Fruit fly (Drosophila melanogaster) whole organism, embryonic: Measurements from ENCODE around the gene Hph.

Source experiments
- BEAF-32 ChIP-seq: fragments of 200-800 bp; sonication (Bioruptor generic); optimal IDR thresholded peaks from 3 replicates; lab custom pipeline; 2017; ENCODE audit warnings: missing biosample characterization, missing genetic modification characterization, mild to moderate bottlenecking, moderate library complexity, missing genetic modification reagents
- CG11695 ChIP-seq: fragments of 200-800 bp; sonication (Bioruptor generic); IDR thresholded peaks from 3 replicates; pipeline ENCODE4 v1.3.6; 2022; ENCODE audit warnings: missing biosample characterization, missing genetic modification characterization
- CG12391 ChIP-seq: fragments of 200-800 bp; sonication (Bioruptor generic); optimal IDR thresholded peaks from 3 replicates; lab custom pipeline; 2018; ENCODE audit warnings: missing biosample characterization, mild to moderate bottlenecking, missing genetic modification characterization, moderate library complexity
- CG13287 ChIP-seq: fragments of 200-800 bp; sonication (Bioruptor generic); IDR thresholded peaks from 2 replicates; pipeline ENCODE4 v1.3.6; 2022; ENCODE audit warnings: missing biosample characterization, missing genetic modification characterization; ENCODE audit not compliant: partially characterized antibody
- CG13624 ChIP-seq: fragments of 200-800 bp; sonication (Bioruptor generic); optimal IDR thresholded peaks from 2 replicates; lab custom pipeline; 2016; ENCODE audit warnings: missing biosample characterization, missing genetic modification characterization
- CG15269 ChIP-seq: fragments of 200-800 bp; sonication (Bioruptor generic); optimal IDR thresholded peaks from 2 replicates; lab custom pipeline; 2018; ENCODE audit warnings: missing biosample characterization, mild to moderate bottlenecking, missing genetic modification characterization, moderate library complexity
- CG15479 ChIP-seq: fragments of 200-800 bp; sonication (Bioruptor generic); optimal IDR thresholded peaks from 3 replicates; lab custom pipeline; 2019; ENCODE audit warnings: missing biosample characterization, mild to moderate bottlenecking, missing genetic modification characterization, moderate library complexity
- CG16779 ChIP-seq: fragments of 200-800 bp; sonication (Bioruptor generic); IDR thresholded peaks from 2 replicates; pipeline ENCODE4 v1.3.6; 2022; ENCODE audit warnings: missing biosample characterization, missing genetic modification characterization
- CG17359 ChIP-seq: fragments of 200-800 bp; sonication (Bioruptor generic); optimal IDR thresholded peaks from 3 replicates; lab custom pipeline; 2018; ENCODE audit warnings: missing biosample characterization, mild to moderate bottlenecking, missing genetic modification characterization, moderate library complexity
- CG17361 ChIP-seq: fragments of 200-800 bp; sonication (Bioruptor generic); IDR thresholded peaks from 3 replicates; pipeline ENCODE4 v1.3.6; 2022; ENCODE audit warnings: missing biosample characterization, missing genetic modification characterization
- CG17568 ChIP-seq: fragments of 200-800 bp; sonication (Bioruptor generic); optimal IDR thresholded peaks from 2 replicates; lab custom pipeline; 2018; ENCODE audit warnings: missing biosample characterization, mild to moderate bottlenecking, missing genetic modification characterization, moderate library complexity
- CG2120 ChIP-seq: fragments of 200-800 bp; sonication (Bioruptor generic); optimal IDR thresholded peaks from 3 replicates; lab custom pipeline; 2016; ENCODE audit warnings: missing biosample characterization, missing genetic modification characterization
- CG2199 ChIP-seq: fragments of 200-800 bp; sonication (Bioruptor generic); IDR thresholded peaks from 3 replicates; pipeline ENCODE4 v1.3.6; 2022; ENCODE audit warnings: missing biosample characterization, missing genetic modification characterization
- CG2712 ChIP-seq: fragments of 200-800 bp; optimal IDR thresholded peaks from 3 replicates; lab custom pipeline; 2019; ENCODE audit warnings: missing biosample characterization, mild to moderate bottlenecking, missing genetic modification characterization, moderate library complexity
- CG31388 ChIP-seq: fragments of 200-800 bp; sonication (Bioruptor generic); optimal IDR thresholded peaks from 2 replicates; lab custom pipeline; 2016; ENCODE audit warnings: missing biosample characterization, missing genetic modification characterization
- CG31441 ChIP-seq: fragments of 200-800 bp; sonication (Bioruptor generic); IDR thresholded peaks from 2 replicates; pipeline ENCODE4 v1.3.6; 2022; ENCODE audit warnings: missing biosample characterization, missing genetic modification characterization
- CG6765 ChIP-seq: fragments of 200-800 bp; sonication (Bioruptor generic); optimal IDR thresholded peaks from 3 replicates; lab custom pipeline; 2017; ENCODE audit warnings: missing biosample characterization, mild to moderate bottlenecking, missing genetic modification characterization
- CG7357 ChIP-seq: fragments of 200-800 bp; sonication (Bioruptor generic); IDR thresholded peaks from 3 replicates; pipeline ENCODE4 v1.3.6; 2022; ENCODE audit warnings: missing biosample characterization, missing genetic modification characterization
- CG8765 ChIP-seq: fragments of 200-800 bp; sonication (Bioruptor generic); IDR thresholded peaks from 2 replicates; pipeline ENCODE4 v1.3.6; 2022; ENCODE audit warnings: missing biosample characterization, missing genetic modification characterization
- CG9437 ChIP-seq: fragments of 200-800 bp; sonication (Bioruptor generic); optimal IDR thresholded peaks from 2 replicates; lab custom pipeline; 2018; ENCODE audit warnings: missing biosample characterization, mild to moderate bottlenecking, missing genetic modification characterization
- Chrac-16 ChIP-seq: fragments of 200-800 bp; sonication (Bioruptor generic); optimal IDR thresholded peaks from 3 replicates; lab custom pipeline; 2016; ENCODE audit warnings: missing biosample characterization, missing genetic modification characterization
- D19A ChIP-seq: fragments of 200-800 bp; optimal IDR thresholded peaks from 3 replicates; lab custom pipeline; 2019; ENCODE audit warnings: missing biosample characterization, mild to moderate bottlenecking, missing genetic modification characterization, moderate library complexity
- Dp ChIP-seq: fragments of 200-800 bp; sonication (Bioruptor generic); optimal IDR thresholded peaks from 2 replicates; lab custom pipeline; 2018; ENCODE audit warnings: missing biosample characterization, mild to moderate bottlenecking, missing genetic modification characterization, moderate library complexity
- Ets97D ChIP-seq: fragments of 200-800 bp; sonication (Bioruptor generic); optimal IDR thresholded peaks from 3 replicates; lab custom pipeline; 2016; ENCODE audit warnings: missing biosample characterization, missing genetic modification characterization
- Fer3 ChIP-seq: fragments of 200-800 bp; sonication (Bioruptor generic); optimal IDR thresholded peaks from 2 replicates; lab custom pipeline; 2018; ENCODE audit warnings: missing biosample characterization, mild to moderate bottlenecking, missing genetic modification characterization, moderate library complexity
- Hr39 ChIP-seq: fragments of >200 bp; optimal IDR thresholded peaks from 2 replicates; lab custom pipeline; 2017
- Lim3 ChIP-seq: fragments of 200-800 bp; sonication (Bioruptor generic); IDR thresholded peaks from 2 replicates; pipeline ENCODE4 v1.3.6; 2022; ENCODE audit warnings: missing biosample characterization, missing genetic modification characterization
- Max ChIP-seq: fragments of 200-800 bp; sonication (Bioruptor generic); optimal IDR thresholded peaks from 2 replicates; lab custom pipeline; 2016; ENCODE audit warnings: missing biosample characterization, mild to moderate bottlenecking, missing genetic modification characterization
- Mes4 ChIP-seq: fragments of 200-800 bp; sonication (Bioruptor generic); optimal IDR thresholded peaks from 2 replicates; lab custom pipeline; 2016; ENCODE audit warnings: missing biosample characterization, missing genetic modification characterization
- NC2β ChIP-seq: fragments of 200-800 bp; sonication (Bioruptor generic); optimal IDR thresholded peaks from 2 replicates; lab custom pipeline; 2016; ENCODE audit warnings: missing biosample characterization, missing genetic modification characterization
- Oli ChIP-seq: fragments of 200-800 bp; sonication (Bioruptor generic); optimal IDR thresholded peaks from 2 replicates; lab custom pipeline; 2018; ENCODE audit warnings: missing biosample characterization, mild to moderate bottlenecking, missing genetic modification characterization, moderate library complexity
- Ravus ChIP-seq: fragments of 200-800 bp; sonication (Bioruptor generic); IDR thresholded peaks from 2 replicates; pipeline ENCODE4 v1.3.6; 2022; ENCODE audit warnings: missing biosample characterization, missing genetic modification characterization
- Tbp ChIP-seq: fragments of >200 bp; optimal IDR thresholded peaks from 2 replicates; lab custom pipeline; 2018; ENCODE audit warnings: missing biosample characterization, missing genetic modification characterization
- cad ChIP-seq: fragments of >200 bp; optimal IDR thresholded peaks from 2 replicates; lab custom pipeline; 2017; ENCODE audit warnings: missing biosample characterization, missing genetic modification characterization
- da ChIP-seq: fragments of 200-800 bp; sonication (Bioruptor generic); optimal IDR thresholded peaks from 2 replicates; lab custom pipeline; 2016; ENCODE audit warnings: missing biosample characterization, missing genetic modification characterization
- dmrt99B ChIP-seq: fragments of 200-800 bp; sonication (Bioruptor generic); optimal IDR thresholded peaks from 2 replicates; lab custom pipeline; 2018; ENCODE audit warnings: missing biosample characterization, mild to moderate bottlenecking, missing genetic modification characterization, moderate library complexity
- en ChIP-seq: fragments of 200-800 bp; sonication (Bioruptor generic); optimal IDR thresholded peaks from 2 replicates; lab custom pipeline; 2016; ENCODE audit warnings: missing biosample characterization, missing genetic modification characterization
- esg ChIP-seq: fragments of 200-800 bp; sonication (Bioruptor generic); conservative IDR thresholded peaks from 2 replicates; pipeline ENCODE4 v1.3.6; 2022; ENCODE audit warnings: missing biosample characterization, missing genetic modification characterization
- fd102C ChIP-seq: fragments of 200-800 bp; sonication (Bioruptor generic); optimal IDR thresholded peaks from 2 replicates; lab custom pipeline; 2018; ENCODE audit warnings: missing biosample characterization, mild to moderate bottlenecking, missing genetic modification characterization, moderate library complexity
- fru ChIP-seq: fragments of >200 bp; optimal IDR thresholded peaks from 2 replicates; lab custom pipeline; 2017
- fu2 ChIP-seq: fragments of 200-800 bp; sonication (Bioruptor generic); optimal IDR thresholded peaks from 2 replicates; lab custom pipeline; 2016; ENCODE audit warnings: missing biosample characterization, missing genetic modification characterization
- gem ChIP-seq: fragments of 200-800 bp; sonication (Bioruptor generic); optimal IDR thresholded peaks from 2 replicates; lab custom pipeline; 2019; ENCODE audit warnings: missing biosample characterization, mild to moderate bottlenecking, missing genetic modification characterization, moderate library complexity
- hth ChIP-seq: fragments of >200 bp; optimal IDR thresholded peaks from 2 replicates; lab custom pipeline; 2017; ENCODE audit warnings: inconsistent platforms
- kay ChIP-seq: fragments of 200-800 bp; sonication (Bioruptor generic); optimal IDR thresholded peaks from 2 replicates; lab custom pipeline; 2016; ENCODE audit warnings: missing biosample characterization, missing genetic modification characterization
- oc ChIP-seq: fragments of 200-800 bp; sonication (Bioruptor generic); optimal IDR thresholded peaks from 2 replicates; lab custom pipeline; 2018; ENCODE audit warnings: missing biosample characterization, mild to moderate bottlenecking, missing genetic modification characterization, moderate library complexity
- otp ChIP-seq: fragments of 200-800 bp; sonication (Bioruptor generic); IDR thresholded peaks from 3 replicates; pipeline ENCODE4, ENCODE4 v1.3.6; 2022; ENCODE audit warnings: missing biosample characterization, missing genetic modification characterization
- pb ChIP-seq: fragments of 200-800 bp; sonication (Bioruptor generic); optimal IDR thresholded peaks from 3 replicates; lab custom pipeline; 2016; ENCODE audit warnings: missing biosample characterization, missing genetic modification characterization
- pfk ChIP-seq: fragments of 200-800 bp; sonication (Bioruptor generic); optimal IDR thresholded peaks from 2 replicates; lab custom pipeline; 2018; ENCODE audit warnings: missing biosample characterization, mild to moderate bottlenecking, missing genetic modification characterization, moderate library complexity
- pum ChIP-seq: fragments of 200-800 bp; sonication (Bioruptor generic); optimal IDR thresholded peaks from 2 replicates; lab custom pipeline; 2016; ENCODE audit warnings: missing biosample characterization, missing genetic modification characterization
- ro ChIP-seq: fragments of 200-800 bp; sonication (Bioruptor generic); IDR thresholded peaks from 2 replicates; pipeline ENCODE4 v1.3.6; 2022; ENCODE audit warnings: missing biosample characterization, missing genetic modification characterization
- seq ChIP-seq: fragments of 200-800 bp; sonication (Bioruptor generic); IDR thresholded peaks from 2 replicates; pipeline ENCODE4 v1.3.6; 2022; ENCODE audit warnings: missing biosample characterization, missing genetic modification characterization
- sim ChIP-seq: fragments of 200-800 bp; sonication (Bioruptor generic); IDR thresholded peaks from 2 replicates; pipeline ENCODE4 v1.3.6; 2022; ENCODE audit warnings: missing biosample characterization, missing genetic modification characterization
- tin ChIP-seq: fragments of 200-800 bp; sonication (Bioruptor generic); optimal IDR thresholded peaks from 3 replicates; lab custom pipeline; 2016; ENCODE audit warnings: missing biosample characterization, missing genetic modification characterization

The Hph gene

dm6 chr3R:5232197-5232607 lies 24.6 kb upstream of the Hph start, which contains the start of the genes Kat60 and Mms19 (continued):
- TF ChIP-seq Lim3 (GFP tag; lab: Robert Waterston, UW): no peak
- TF ChIP-seq sim (GFP tag; lab: Robert Waterston, UW): no peak
- TF ChIP-seq fru (lab: Kevin White, UChicago): no peak
- TF ChIP-seq esg (GFP tag; lab: Robert Waterston, UW): peak; percentile 70
- TF ChIP-seq CG7357 (GFP tag; lab: Robert Waterston, UW): peak; percentile 53; the same call in 1 of the 3 replicates
- TF ChIP-seq Ravus (GFP tag; lab: Robert Waterston, UW): peak; percentile 8; the same call in 1 of the 2 replicates
- peak; percentile 25 for TF ChIP-seq CG17359 (tag; lab: Kevin White, UChicago)
- TF ChIP-seq CG13624: peak; percentile 58
- no peak for TF ChIP-seq Oli (tag; lab: Kevin White, UChicago)
- TF ChIP-seq cad (GFP tag; lab: Kevin White, UChicago): no peak
- TF ChIP-seq CG6765 (GFP tag; lab: Kevin White, UChicago): no peak
- no peak for TF ChIP-seq D19A
- TF ChIP-seq CG31388 (GFP tag; lab: Kevin White, UChicago): peak; percentile 44
- no peak; the same call in 1 of the 3 replicates for TF ChIP-seq CG17361 (GFP tag; lab: Robert Waterston, UW)
- peak; percentile 46 for TF ChIP-seq Fer3
- peak; percentile 81 for TF ChIP-seq Ets97D
- TF ChIP-seq ro (GFP tag; lab: Robert Waterston, UW): no peak
- no peak; the same call in 1 of the 2 replicates for TF ChIP-seq seq
- TF ChIP-seq Tbp (GFP tag; lab: Kevin White, UChicago): peak; percentile 14
- no peak for TF ChIP-seq Hr39 (lab: Kevin White, UChicago)
- TF ChIP-seq tin (GFP tag; lab: Kevin White, UChicago): peak; percentile 73
- TF ChIP-seq CG11695 (GFP tag; lab: Robert Waterston, UW): no peak
- TF ChIP-seq NC2β: no peak
- TF ChIP-seq pfk: no peak
- TF ChIP-seq pb (GFP tag; lab: Kevin White, UChicago): peak; percentile 36
- TF ChIP-seq BEAF-32 (GFP tag; lab: Kevin White, UChicago): peak; percentile 100
- peak; percentile 74 for TF ChIP-seq CG2712 (tag; lab: Kevin White, UChicago)
- TF ChIP-seq CG15479: peak; percentile 54
- TF ChIP-seq fu2 (GFP tag; lab: Kevin White, UChicago): peak; percentile 19
- no peak for TF ChIP-seq CG17568
- TF ChIP-seq CG15269: no peak
- TF ChIP-seq Chrac-16: peak; percentile 72
- TF ChIP-seq CG16779 (GFP tag; lab: Robert Waterston, UW): no peak
- 0 out of 3 replicates have a peak, but pooled peaks have one; percentile 30 for TF ChIP-seq otp
- peak; percentile 16 for TF ChIP-seq Mes4
- TF ChIP-seq kay (GFP tag; lab: Kevin White, UChicago): peak; percentile 58
- TF ChIP-seq dmrt99B (tag; lab: Kevin White, UChicago): no peak
- TF ChIP-seq da (GFP tag; lab: Kevin White, UChicago): peak; percentile 31
- TF ChIP-seq CG2120: peak; percentile 88
- no peak for TF ChIP-seq fd102C (GFP tag; lab: Kevin White, UChicago)
- no peak for TF ChIP-seq gem (tag; lab: Kevin White, UChicago)
- peak; percentile 43 for TF ChIP-seq en (GFP tag; lab: Kevin White, UChicago)
- TF ChIP-seq CG12391 (tag; lab: Kevin White, UChicago): peak; percentile 80
- no peak for TF ChIP-seq CG31441 (GFP tag; lab: Robert Waterston, UW)
- peak; percentile 73 for TF ChIP-seq pum (GFP tag; lab: Kevin White, UChicago)
- TF ChIP-seq Max: peak; percentile 72
- TF ChIP-seq CG13287 (GFP tag; lab: Robert Waterston, UW): peak; percentile 92
- peak; percentile 47 for TF ChIP-seq Dp (GFP tag; lab: Kevin White, UChicago)
- TF ChIP-seq oc (tag; lab: Kevin White, UChicago): peak; percentile 26
- TF ChIP-seq CG2199: no peak
- TF ChIP-seq CG8765: peak; percentile 52; the same call in 1 of the 2 replicates
- no peak for TF ChIP-seq CG9437 (GFP tag; lab: Kevin White, UChicago)
- TF ChIP-seq hth (lab: Kevin White, UChicago): no peak
